Worm (Caenorhabditis elegans): ENCODE results near the gene srw-71.

srw-71 gene

ce11 chrV:7431016-7431415 is at the start of gene srw-71:
TSS of gene srw-71 (minus strand) at chrV:7431116.
- no peak for TF ChIP-seq sem-2 (GFP tag; optimal IDR thresholded peaks at IDR 0.05)
- no peak for TF ChIP-seq ceh-43 (GFP tag; optimal IDR thresholded peaks at IDR 0.05)
- TF ChIP-seq lin-32 (GFP tag; optimal IDR thresholded peaks at IDR 0.05), result no peak
- TF ChIP-seq flh-1 (GFP tag; optimal IDR thresholded peaks at IDR 0.05), result no peak

ce11 chrV:7478404-7478803 is 47.5 kb upstream of the srw-71 start, which contains the start of gene str-190:
TSS of gene str-190 (minus strand) at chrV:7478504.
- TF ChIP-seq mls-2 (tag; optimal IDR thresholded peaks at IDR 0.05), result no peak
- TF ChIP-seq tbx-8 (GFP tag; optimal IDR thresholded peaks at IDR 0.05), result no peak
- TF ChIP-seq ceh-43 (GFP tag; optimal IDR thresholded peaks at IDR 0.05), result no peak
- no peak for TF ChIP-seq unc-120 (tag; optimal IDR thresholded peaks at IDR 0.05; ENCODE audit: poor library complexity, severe bottlenecking)
- TF ChIP-seq mab-5 (tag; optimal IDR thresholded peaks at IDR 0.05), result no peak
- no peak for TF ChIP-seq bed-3 (GFP tag; optimal IDR thresholded peaks at IDR 0.05)
- TF ChIP-seq pha-4 (tag; optimal IDR thresholded peaks at IDR 0.05), result no peak
- no peak for TF ChIP-seq elt-1 (tag; optimal IDR thresholded peaks at IDR 0.05; ENCODE audit: borderline replicate concordance, insufficient read depth)
- TF ChIP-seq elt-3 (tag; optimal IDR thresholded peaks at IDR 0.05), result no peak
- TF ChIP-seq nhr-12 (tag; optimal IDR thresholded peaks at IDR 0.05), result no peak
- TF ChIP-seq blmp-1 (tag; optimal IDR thresholded peaks at IDR 0.05), result no peak
- no peak for TF ChIP-seq flh-1 (GFP tag; optimal IDR thresholded peaks at IDR 0.05)

- TF ChIP-seq nhr-28 (tag; optimal IDR thresholded peaks at IDR 0.05) (no peak), nhr-76 (tag; optimal IDR thresholded peaks at IDR 0.05) (no peak), cnd-1 (tag; optimal IDR thresholded peaks at IDR 0.05) (no peak), nhr-12 (tag; optimal IDR thresholded peaks at IDR 0.05) (no peak)
Observed at ce11 chrV:7476766-7477165, 45.9 kb upstream of the srw-71 start, which contains the start of gene srh-125. TSS of gene srh-125 (minus strand) at chrV:7476866.

- no peak for TF ChIP-seq mep-1 (tag; optimal IDR thresholded peaks at IDR 0.05)
- TF ChIP-seq lin-13 (tag; optimal IDR thresholded peaks at IDR 0.05), result no peak
- TF ChIP-seq sem-2 (GFP tag; optimal IDR thresholded peaks at IDR 0.05), result no peak
- TF ChIP-seq ces-1 (GFP tag; optimal IDR thresholded peaks at IDR 0.05), result no peak
- no peak for TF ChIP-seq ceh-43 (GFP tag; optimal IDR thresholded peaks at IDR 0.05)
- TF ChIP-seq ceh-83 (GFP tag; optimal IDR thresholded peaks at IDR 0.05), result no peak
- TF ChIP-seq nhr-12 (tag; optimal IDR thresholded peaks at IDR 0.05), result no peak
- no peak for TF ChIP-seq flh-1 (GFP tag; optimal IDR thresholded peaks at IDR 0.05)
Observed at ce11 chrV:7472815-7473214, 41.9 kb upstream of the srw-71 start, which contains the start of gene str-28. TSS of gene str-28 (minus strand) at chrV:7472915.

- TF ChIP-seq tbx-8 (GFP tag; optimal IDR thresholded peaks at IDR 0.05) (no peak), bed-3 (GFP tag; optimal IDR thresholded peaks at IDR 0.05) (no peak), lin-13 (tag; optimal IDR thresholded peaks at IDR 0.05) (peak; percentile 54), mep-1 (tag; optimal IDR thresholded peaks at IDR 0.05) (peak; percentile 59), pha-4 (tag; optimal IDR thresholded peaks at IDR 0.05) (peak; percentile 44), nhr-237 (tag; optimal IDR thresholded peaks at IDR 0.05) (peak; percentile 31), sptf-1 (tag; optimal IDR thresholded peaks at IDR 0.05) (peak; percentile 45), unc-120 (tag; optimal IDR thresholded peaks at IDR 0.05; ENCODE audit: poor library complexity, severe bottlenecking) (peak; percentile 98), M03D4.4 (tag; optimal IDR thresholded peaks at IDR 0.05) (peak; percentile 37), unc-62 (GFP tag; optimal IDR thresholded peaks at IDR 0.05) (no peak), lsy-2 (tag; optimal IDR thresholded peaks at IDR 0.05) (peak; percentile 58)
Observed at ce11 chrV:7465509-7465908, 34.6 kb upstream of the srw-71 start, which contains the start of gene F25E5.1. TSS of gene F25E5.1 (plus strand) at chrV:7465884.

ce11 chrV:7464696-7465095 is 33.8 kb upstream of the srw-71 start, which contains the start of gene srh-89:
TSS of gene srh-89 (minus strand) at chrV:7464796.
- TF ChIP-seq zip-8 (tag; optimal IDR thresholded peaks at IDR 0.05), result no peak
- TF ChIP-seq ceh-39 (tag; optimal IDR thresholded peaks at IDR 0.05), result no peak
- no peak for TF ChIP-seq mls-2 (tag; optimal IDR thresholded peaks at IDR 0.05)
- no peak for TF ChIP-seq unc-62 (GFP tag; optimal IDR thresholded peaks at IDR 0.05)
- no peak for TF ChIP-seq bed-3 (GFP tag; optimal IDR thresholded peaks at IDR 0.05)
- no peak for TF ChIP-seq nhr-237 (tag; optimal IDR thresholded peaks at IDR 0.05)
- no peak for TF ChIP-seq flh-1 (GFP tag; optimal IDR thresholded peaks at IDR 0.05)
- no peak for TF ChIP-seq M03D4.4 (tag; optimal IDR thresholded peaks at IDR 0.05)
- no peak for TF ChIP-seq unc-120 (tag; optimal IDR thresholded peaks at IDR 0.05; ENCODE audit: poor library complexity, severe bottlenecking)
- no peak for TF ChIP-seq sptf-1 (tag; optimal IDR thresholded peaks at IDR 0.05)
- no peak for TF ChIP-seq sem-2 (GFP tag; optimal IDR thresholded peaks at IDR 0.05)
- TF ChIP-seq drap-1 (GFP tag; optimal IDR thresholded peaks at IDR 0.05), result no peak
- no peak for TF ChIP-seq ceh-83 (GFP tag; optimal IDR thresholded peaks at IDR 0.05)
- no peak for TF ChIP-seq cnd-1 (tag; optimal IDR thresholded peaks at IDR 0.05)
- no peak for TF ChIP-seq lin-32 (GFP tag; optimal IDR thresholded peaks at IDR 0.05)
- no peak for TF ChIP-seq mab-5 (tag; optimal IDR thresholded peaks at IDR 0.05)
- no peak for TF ChIP-seq pha-4 (tag; optimal IDR thresholded peaks at IDR 0.05)
- no peak for TF ChIP-seq nhr-12 (tag; optimal IDR thresholded peaks at IDR 0.05)
- TF ChIP-seq nhr-2 (tag; optimal IDR thresholded peaks at IDR 0.05), result no peak
- no peak for TF ChIP-seq ceh-43 (GFP tag; optimal IDR thresholded peaks at IDR 0.05)

Measured in whole organism, mixed stage, embryonic.